Worm (Caenorhabditis elegans): ENCODE data around the gene T16G12.12.

T16G12.12 gene

DNA sequence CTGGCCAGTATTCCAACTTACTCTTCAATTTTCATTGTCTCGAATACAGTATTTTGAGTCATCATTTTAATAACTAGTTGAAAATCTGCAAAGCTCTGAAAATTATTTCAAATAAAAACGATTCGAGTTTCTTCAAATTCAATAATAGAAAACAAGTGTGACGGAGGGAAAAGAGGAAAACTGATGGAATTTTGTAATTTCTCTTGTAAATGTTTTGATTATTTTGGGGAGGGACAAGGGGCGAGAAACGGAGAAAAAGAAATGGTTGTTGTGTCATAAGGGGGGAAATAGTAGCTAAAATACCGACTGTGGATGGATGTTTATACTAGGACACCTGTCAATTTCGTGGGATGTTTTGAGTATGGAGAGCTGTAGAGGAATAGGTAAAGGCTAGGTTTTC, 24.7 kb downstream of the T16G12.12 start, which contains the start of gene T16G12.9:
Gene T16G12.9 (minus strand): TSS at position 101 of the 400 bp plus-strand sequence.
- no peak for TF ChIP-seq ets-7 (tag; optimal IDR thresholded peaks at IDR 0.05)
- TF ChIP-seq ceh-13 (GFP tag; optimal IDR thresholded peaks at IDR 0.05), result no peak
- no peak for TF ChIP-seq ceh-36 (tag; optimal IDR thresholded peaks at IDR 0.05)
- no peak for TF ChIP-seq hnd-1 (tag; optimal IDR thresholded peaks at IDR 0.05)
- TF ChIP-seq ama-1 (optimal IDR thresholded peaks at IDR 0.05), result no peak
- no peak for TF ChIP-seq sea-1 (GFP tag; conservative IDR thresholded peaks at IDR 0.05)
- TF ChIP-seq tra-4 (tag; optimal IDR thresholded peaks at IDR 0.05), result no peak
- no peak for TF ChIP-seq tbx-37 (GFP tag; conservative IDR thresholded peaks at IDR 0.05)
- no peak for TF ChIP-seq hmg-4 (GFP tag; optimal IDR thresholded peaks at IDR 0.05)

DNA sequence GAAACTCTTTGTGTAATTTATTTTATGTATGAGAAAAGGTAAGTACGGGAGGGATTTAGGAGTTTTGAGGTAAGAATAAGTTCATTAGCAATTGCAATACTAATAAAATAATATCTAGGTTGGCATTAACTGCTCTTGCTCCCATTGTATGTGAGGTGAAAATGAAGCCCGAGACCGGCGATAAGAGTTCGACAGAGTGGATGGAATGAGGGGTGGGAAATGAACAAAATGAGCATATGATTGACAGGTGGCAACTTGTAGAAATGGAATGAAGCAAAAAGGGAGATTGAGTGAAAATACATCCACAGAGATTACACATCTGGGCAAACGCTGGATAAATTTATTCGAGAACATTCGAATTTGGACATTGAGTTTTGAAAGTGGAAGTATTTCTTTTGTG, 25.4 kb downstream of the T16G12.12 start:
- TF ChIP-seq scrt-1 (GFP tag; IDR thresholded peaks at IDR 0.05) (no peak), hmg-4 (GFP tag; optimal IDR thresholded peaks at IDR 0.05) (no peak), hmbx-1 (tag; optimal IDR thresholded peaks at IDR 0.05) (no peak), ets-7 (tag; optimal IDR thresholded peaks at IDR 0.05) (no peak)

DNA sequence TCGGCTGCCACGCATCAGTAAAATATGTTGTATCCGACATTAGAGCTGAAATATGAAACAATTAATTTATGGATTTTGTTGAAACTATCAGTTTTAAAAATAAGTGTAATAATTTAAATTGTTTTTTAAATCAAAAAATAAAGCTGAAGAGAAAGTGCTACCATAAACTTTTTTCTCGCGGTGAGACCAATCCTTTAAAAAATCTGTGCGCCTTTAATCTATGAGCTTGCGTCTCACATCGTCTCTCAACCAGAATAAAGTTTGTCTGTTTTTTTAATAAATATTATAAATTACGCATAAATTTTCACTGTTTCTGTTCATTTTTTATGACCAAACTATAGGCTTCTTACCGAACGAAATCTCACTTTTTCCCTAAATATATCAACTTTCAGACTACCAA, 29.8 kb downstream of the T16G12.12 start, which contains the start of gene T16H12.3:
Gene T16H12.3 (minus strand): TSS at position 51 of the 400 bp plus-strand sequence.
- no peak for TF ChIP-seq ceh-13 (GFP tag; optimal IDR thresholded peaks at IDR 0.05)
- TF ChIP-seq ceh-36 (tag; optimal IDR thresholded peaks at IDR 0.05), result no peak
- no peak for TF ChIP-seq scrt-1 (GFP tag; IDR thresholded peaks at IDR 0.05)
- no peak for TF ChIP-seq ama-1 (optimal IDR thresholded peaks at IDR 0.05)
- no peak for TF ChIP-seq ets-7 (tag; optimal IDR thresholded peaks at IDR 0.05)
- TF ChIP-seq pes-1 (GFP tag; IDR thresholded peaks at IDR 0.05), result no peak

DNA sequence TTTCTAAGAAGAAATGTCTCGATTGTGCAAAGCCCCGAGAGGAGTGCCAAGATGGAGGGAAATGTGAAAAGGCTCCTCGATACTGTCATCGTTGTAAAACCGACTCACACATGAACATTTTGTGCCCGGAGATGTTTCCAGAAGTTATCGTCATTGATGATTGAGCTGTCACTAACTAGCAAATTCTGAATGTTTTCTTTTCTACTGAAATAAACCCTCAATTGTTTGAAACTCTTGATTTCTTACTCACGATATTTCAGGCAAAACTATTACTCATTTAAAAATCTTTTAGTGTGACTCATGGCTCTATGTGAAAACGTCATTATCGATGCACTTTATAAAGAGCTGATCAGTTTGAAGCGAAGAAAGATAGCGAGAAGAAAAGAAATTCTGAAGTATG, 31.7 kb downstream of the T16G12.12 start, which contains the start of gene T16H12.13:
Gene T16H12.13 (plus strand): TSS at position 301 of the 400 bp plus-strand sequence.
- TF ChIP-seq hnd-1 (tag; optimal IDR thresholded peaks at IDR 0.05) (no peak), hmbx-1 (tag; optimal IDR thresholded peaks at IDR 0.05) (no peak)

ce11 chrIII:10085574-10085973, 32.2 kb downstream of the T16G12.12 start:
- no peak for TF ChIP-seq pes-1 (GFP tag; IDR thresholded peaks at IDR 0.05)
- no peak for TF ChIP-seq aly-1 (tag; optimal IDR thresholded peaks at IDR 0.05)
- no peak for TF ChIP-seq B0310.2 (tag; optimal IDR thresholded peaks at IDR 0.05)
- no peak for TF ChIP-seq tra-4 (tag; optimal IDR thresholded peaks at IDR 0.05)
- no peak for TF ChIP-seq ets-7 (tag; optimal IDR thresholded peaks at IDR 0.05)
- no peak for TF ChIP-seq hnd-1 (tag; optimal IDR thresholded peaks at IDR 0.05)
- no peak for TF ChIP-seq ceh-36 (tag; optimal IDR thresholded peaks at IDR 0.05)
- no peak for TF ChIP-seq flt-1 (GFP tag; IDR thresholded peaks at IDR 0.05)
- TF ChIP-seq hmg-4 (GFP tag; optimal IDR thresholded peaks at IDR 0.05), result no peak
- no peak for TF ChIP-seq sea-1 (GFP tag; conservative IDR thresholded peaks at IDR 0.05)

ce11 chrIII:10085983-10086382, 32.6 kb downstream of the T16G12.12 start, which contains the start of gene T16H12.2:
Gene T16H12.2 (plus strand): TSS chrIII:10086283.
- TF ChIP-seq hmg-4 (GFP tag; optimal IDR thresholded peaks at IDR 0.05) (no peak), sea-1 (GFP tag; conservative IDR thresholded peaks at IDR 0.05) (no peak), tra-4 (tag; optimal IDR thresholded peaks at IDR 0.05) (no peak), pes-1 (GFP tag; IDR thresholded peaks at IDR 0.05) (no peak), hnd-1 (tag; optimal IDR thresholded peaks at IDR 0.05) (no peak), tbx-11 (GFP tag; IDR thresholded peaks at IDR 0.05) (no peak), ceh-13 (GFP tag; optimal IDR thresholded peaks at IDR 0.05) (no peak), tbx-37 (GFP tag; conservative IDR thresholded peaks at IDR 0.05) (no peak), B0310.2 (tag; optimal IDR thresholded peaks at IDR 0.05) (no peak), ceh-36 (tag; optimal IDR thresholded peaks at IDR 0.05) (no peak), ets-7 (tag; optimal IDR thresholded peaks at IDR 0.05) (no peak), flt-1 (GFP tag; IDR thresholded peaks at IDR 0.05) (no peak), F13C5.2 (tag; optimal IDR thresholded peaks at IDR 0.05) (no peak), scrt-1 (GFP tag; IDR thresholded peaks at IDR 0.05) (no peak), ama-1 (optimal IDR thresholded peaks at IDR 0.05) (no peak), aly-1 (tag; optimal IDR thresholded peaks at IDR 0.05) (no peak), hmbx-1 (tag; optimal IDR thresholded peaks at IDR 0.05) (no peak)

DNA sequence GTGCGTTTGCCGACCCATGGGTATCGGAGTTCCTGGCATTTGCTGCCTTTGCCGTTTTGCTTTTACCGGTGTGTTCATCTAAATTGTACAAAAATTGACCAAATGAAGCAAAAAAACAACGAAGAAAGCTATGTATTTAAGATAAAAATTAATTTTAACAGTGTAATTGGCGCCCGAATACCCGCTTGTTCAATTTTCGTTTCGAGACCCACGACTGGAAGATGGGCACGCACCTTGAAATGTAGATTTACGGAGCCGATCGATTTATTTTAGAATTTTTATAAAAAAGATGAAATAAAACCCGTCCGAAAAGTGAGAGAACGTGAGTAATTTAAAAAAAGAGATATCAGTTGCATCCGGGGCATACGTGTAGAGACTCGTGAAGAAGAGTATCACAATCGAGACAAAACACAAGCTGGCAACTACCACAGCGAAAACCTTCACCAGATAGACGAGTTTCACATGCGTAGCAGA, 35.1 kb downstream of the T16G12.12 start, which contains the start of gene hal-2:
Gene hal-2 (minus strand): TSS at position 424 of the 474 bp plus-strand sequence.
- TF ChIP-seq hmbx-1 (tag; optimal IDR thresholded peaks at IDR 0.05), result no peak
- no peak for TF ChIP-seq F13C5.2 (tag; optimal IDR thresholded peaks at IDR 0.05)
- no peak for TF ChIP-seq ceh-36 (tag; optimal IDR thresholded peaks at IDR 0.05)
- no peak for TF ChIP-seq ceh-13 (GFP tag; optimal IDR thresholded peaks at IDR 0.05)
- TF ChIP-seq tra-4 (tag; optimal IDR thresholded peaks at IDR 0.05), result no peak
- TF ChIP-seq aly-1 (tag; optimal IDR thresholded peaks at IDR 0.05), result no peak
- TF ChIP-seq hmg-4 (GFP tag; optimal IDR thresholded peaks at IDR 0.05), result no peak
- no peak for TF ChIP-seq flt-1 (GFP tag; IDR thresholded peaks at IDR 0.05)
- no peak for TF ChIP-seq ets-7 (tag; optimal IDR thresholded peaks at IDR 0.05)
- TF ChIP-seq sea-1 (GFP tag; conservative IDR thresholded peaks at IDR 0.05), result no peak
- no peak for TF ChIP-seq ama-1 (optimal IDR thresholded peaks at IDR 0.05)
- no peak for TF ChIP-seq hnd-1 (tag; optimal IDR thresholded peaks at IDR 0.05)
- TF ChIP-seq tbx-37 (GFP tag; conservative IDR thresholded peaks at IDR 0.05), result no peak
- TF ChIP-seq scrt-1 (GFP tag; IDR thresholded peaks at IDR 0.05), result no peak
- no peak for TF ChIP-seq tbx-11 (GFP tag; IDR thresholded peaks at IDR 0.05)
- no peak for TF ChIP-seq pes-1 (GFP tag; IDR thresholded peaks at IDR 0.05)
- TF ChIP-seq B0310.2 (tag; optimal IDR thresholded peaks at IDR 0.05), result no peak

DNA sequence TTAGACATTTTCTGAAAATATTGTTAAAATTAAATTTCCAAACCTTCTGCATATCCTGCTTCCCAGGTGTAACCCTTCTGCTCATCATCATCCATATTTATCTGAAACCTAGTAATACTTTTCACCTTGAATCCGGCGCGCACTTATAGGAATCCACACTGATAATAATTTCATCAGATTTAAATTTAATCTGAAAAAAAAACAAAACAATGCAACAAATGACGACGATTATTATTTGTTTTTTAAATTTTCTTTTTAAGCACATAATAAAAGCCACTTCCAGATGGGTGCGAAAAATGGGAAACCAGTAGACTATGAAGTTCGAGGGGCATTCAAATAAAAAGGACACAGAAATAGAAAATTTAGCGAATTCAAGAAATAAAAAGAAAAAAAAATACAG, 37.3 kb downstream of the T16G12.12 start, which contains the start of gene gtf-2H2C:
Gene gtf-2H2C (minus strand): TSS at position 101 of the 400 bp plus-strand sequence.
- TF ChIP-seq hmbx-1 (tag; optimal IDR thresholded peaks at IDR 0.05) (no peak), tbx-11 (GFP tag; IDR thresholded peaks at IDR 0.05) (no peak), hnd-1 (tag; optimal IDR thresholded peaks at IDR 0.05) (no peak), F13C5.2 (tag; optimal IDR thresholded peaks at IDR 0.05) (no peak), hmg-4 (GFP tag; optimal IDR thresholded peaks at IDR 0.05) (no peak), tra-4 (tag; optimal IDR thresholded peaks at IDR 0.05) (no peak), aly-1 (tag; optimal IDR thresholded peaks at IDR 0.05) (no peak), B0310.2 (tag; optimal IDR thresholded peaks at IDR 0.05) (no peak), tbx-37 (GFP tag; conservative IDR thresholded peaks at IDR 0.05) (no peak), ceh-13 (GFP tag; optimal IDR thresholded peaks at IDR 0.05) (no peak), pes-1 (GFP tag; IDR thresholded peaks at IDR 0.05) (no peak), ama-1 (optimal IDR thresholded peaks at IDR 0.05) (no peak), flt-1 (GFP tag; IDR thresholded peaks at IDR 0.05) (no peak), sea-1 (GFP tag; conservative IDR thresholded peaks at IDR 0.05) (no peak), ets-7 (tag; optimal IDR thresholded peaks at IDR 0.05) (no peak), ceh-36 (tag; optimal IDR thresholded peaks at IDR 0.05) (no peak)
